Worm (Caenorhabditis elegans) whole organism, midembryonic: ENCODE measurements around the gene math-33.

ENCODE experiments used
- T22C8.4 ChIP-seq: fragments of 200-800 bp; sonication (Bioruptor generic); IDR thresholded peaks from 2 replicates; pipeline ENCODE4 v1.3.6; 2022; ENCODE audit warnings: missing genetic modification characterization, missing compliant biosample characterization
- cog-1 ChIP-seq: sonication (generic microtip); optimal IDR thresholded peaks from 2 replicates; lab custom pipeline; 2016; ENCODE audit warnings: missing genetic modification characterization, missing compliant biosample characterization
- flt-1 ChIP-seq: fragments of 200-800 bp; sonication (Bioruptor generic); IDR thresholded peaks from 2 replicates; pipeline ENCODE4 v1.3.6; 2022; ENCODE audit warnings: missing genetic modification characterization, missing compliant biosample characterization
- klf-2 ChIP-seq: fragments of 200-800 bp; sonication (Bioruptor generic); conservative IDR thresholded peaks from 2 replicates; pipeline ENCODE4 v1.3.6; 2022; ENCODE audit warnings: missing genetic modification reagents, missing genetic modification characterization, missing compliant biosample characterization
- med-1 ChIP-seq: sonication (generic microtip); optimal IDR thresholded peaks from 2 replicates; lab custom pipeline; 2017; ENCODE audit warnings: missing genetic modification characterization, mild to moderate bottlenecking, missing compliant biosample characterization, antibody characterized with exemption, missing genetic modification reagents; ENCODE audit not compliant: insufficient read depth
- ref-1 ChIP-seq: fragments of 200-800 bp; sonication (Bioruptor generic); conservative IDR thresholded peaks from 2 replicates; pipeline ENCODE4 v1.3.6; 2022; ENCODE audit warnings: missing genetic modification reagents, missing genetic modification characterization, missing compliant biosample characterization
- tab-1 ChIP-seq: fragments of 200-800 bp; sonication (Bioruptor generic); IDR thresholded peaks from 2 replicates; pipeline ENCODE4 v1.3.6; 2022; ENCODE audit warnings: missing genetic modification characterization, missing compliant biosample characterization
- ztf-23 ChIP-seq: fragments of 200-800 bp; sonication (Bioruptor generic); IDR thresholded peaks from 2 replicates; pipeline ENCODE4 v1.3.6; 2022; ENCODE audit warnings: missing genetic modification reagents, missing genetic modification characterization, missing compliant biosample characterization
- ztf-29 ChIP-seq: fragments of 200-800 bp; sonication (Bioruptor generic); IDR thresholded peaks from 2 replicates; pipeline ENCODE4 v1.3.6; 2022; ENCODE audit warnings: missing genetic modification reagents, missing genetic modification characterization, missing compliant biosample characterization

DNA sequence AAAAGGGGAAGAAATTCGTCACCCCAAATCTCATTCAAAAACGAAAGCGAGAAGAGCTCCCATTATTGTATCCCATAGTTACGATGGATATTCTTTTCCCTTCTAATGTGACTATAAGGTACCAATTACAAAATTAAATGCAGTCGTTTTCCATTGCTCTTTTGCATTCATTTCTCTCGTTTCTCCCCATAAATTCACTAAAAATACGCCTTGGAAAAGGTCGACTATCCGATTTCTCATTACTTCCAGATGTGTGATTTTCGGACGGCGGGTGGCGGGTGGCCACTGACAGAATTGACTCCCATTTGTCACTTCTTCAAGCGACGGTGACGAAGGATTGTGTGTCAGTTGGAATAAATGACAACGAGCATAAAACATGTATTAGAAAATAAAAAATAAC is 19.8 kb downstream of the math-33 start:
- no peak for TF ChIP-seq med-1 (GFP tag; lab: Kevin White, UChicago)
- TF ChIP-seq ztf-29 (GFP tag; lab: Robert Waterston, UW): no peak
- no peak for TF ChIP-seq klf-2 (GFP tag; lab: Robert Waterston, UW)
- no peak for TF ChIP-seq ref-1 (GFP tag; lab: Robert Waterston, UW)
- TF ChIP-seq T22C8.4 (GFP tag; lab: Robert Waterston, UW): no peak
- no peak for TF ChIP-seq tab-1 (GFP tag; lab: Robert Waterston, UW)
- TF ChIP-seq ztf-23 (GFP tag; lab: Robert Waterston, UW): no peak
- no peak for TF ChIP-seq flt-1 (GFP tag; lab: Robert Waterston, UW)
- no peak for TF ChIP-seq cog-1
